Worm (Caenorhabditis elegans): Measurements from ENCODE around the gene dnj-25.

The dnj-25 gene

ce11 chrV:20746805-20747204 is 2.7 kb upstream of the dnj-25 start:
- no peak for TF ChIP-seq pqm-1 (tag; optimal IDR thresholded peaks at IDR 0.05)
- TF ChIP-seq R02D3.7 (tag; optimal IDR thresholded peaks at IDR 0.05): no peak
- TF ChIP-seq elt-3 (tag; optimal IDR thresholded peaks at IDR 0.05): no peak
- no peak for TF ChIP-seq sea-2 (GFP tag; optimal IDR thresholded peaks at IDR 0.05)
- TF ChIP-seq ceh-16 (tag; optimal IDR thresholded peaks at IDR 0.05): no peak
- TF ChIP-seq elt-2 (tag; optimal IDR thresholded peaks at IDR 0.05): no peak
- TF ChIP-seq fkh-10 (GFP tag; optimal IDR thresholded peaks at IDR 0.05): no peak
- no peak for TF ChIP-seq nhr-76 (tag; optimal IDR thresholded peaks at IDR 0.05)
- no peak for TF ChIP-seq nhr-67 (tag; optimal IDR thresholded peaks at IDR 0.05)
- TF ChIP-seq unc-62 (GFP tag; optimal IDR thresholded peaks at IDR 0.05): no peak
- no peak for TF ChIP-seq mdl-1 (tag; optimal IDR thresholded peaks at IDR 0.05)
- no peak for TF ChIP-seq nhr-77 (tag; optimal IDR thresholded peaks at IDR 0.05)
- no peak for TF ChIP-seq eor-1 (tag; optimal IDR thresholded peaks at IDR 0.05)
- no peak for TF ChIP-seq fos-1 (tag; optimal IDR thresholded peaks at IDR 0.05)
- no peak for TF ChIP-seq nfya-1 (tag; optimal IDR thresholded peaks at IDR 0.05; ENCODE audit: insufficient read depth)
- TF ChIP-seq nhr-28 (tag; optimal IDR thresholded peaks at IDR 0.05): no peak

ce11 chrV:20745278-20745677 is 1.1 kb upstream of the dnj-25 start:
- TF ChIP-seq nhr-12 (tag; optimal IDR thresholded peaks at IDR 0.05): no peak
- no peak for TF ChIP-seq ama-1 (optimal IDR thresholded peaks at IDR 0.05)
- TF ChIP-seq sea-2 (GFP tag; optimal IDR thresholded peaks at IDR 0.05): no peak
- no peak for TF ChIP-seq ceh-9 (tag; optimal IDR thresholded peaks at IDR 0.05)
- TF ChIP-seq nhr-23 (tag; optimal IDR thresholded peaks at IDR 0.05): no peak
- TF ChIP-seq ceh-28 (tag; optimal IDR thresholded peaks at IDR 0.05): no peak
- TF ChIP-seq elt-3 (tag; optimal IDR thresholded peaks at IDR 0.05): no peak
- no peak for TF ChIP-seq nfya-1 (tag; optimal IDR thresholded peaks at IDR 0.05; ENCODE audit: insufficient read depth)
- no peak for TF ChIP-seq aly-2 (tag; optimal IDR thresholded peaks at IDR 0.05)
- no peak for TF ChIP-seq tbx-2 (tag; optimal IDR thresholded peaks at IDR 0.05)
- no peak for TF ChIP-seq nhr-28 (tag; optimal IDR thresholded peaks at IDR 0.05)
- no peak for TF ChIP-seq nhr-237 (tag; optimal IDR thresholded peaks at IDR 0.05)
- TF ChIP-seq hmg-11 (tag; optimal IDR thresholded peaks at IDR 0.05): no peak
- no peak for TF ChIP-seq nhr-43 (tag; optimal IDR thresholded peaks at IDR 0.05; ENCODE audit: poor library complexity, severe bottlenecking)
- no peak for TF ChIP-seq nhr-77 (tag; optimal IDR thresholded peaks at IDR 0.05)
- TF ChIP-seq nhr-76 (tag; optimal IDR thresholded peaks at IDR 0.05): no peak
- TF ChIP-seq nhr-25 (tag; optimal IDR thresholded peaks at IDR 0.05): no peak
- TF ChIP-seq ZK546.5 (tag; optimal IDR thresholded peaks at IDR 0.05): no peak
- no peak for TF ChIP-seq egl-5 (tag; optimal IDR thresholded peaks at IDR 0.05)
- TF ChIP-seq skn-1 (tag; optimal IDR thresholded peaks at IDR 0.05): no peak

- TF ChIP-seq ztf-4 (tag; optimal IDR thresholded peaks at IDR 0.05): no peak
- TF ChIP-seq tbx-2 (tag; optimal IDR thresholded peaks at IDR 0.05): no peak
- peak; percentile 4 for TF ChIP-seq nfya-1 (tag; optimal IDR thresholded peaks at IDR 0.05; ENCODE audit: insufficient read depth)
- no peak for TF ChIP-seq nhr-76 (tag; optimal IDR thresholded peaks at IDR 0.05)
- TF ChIP-seq lin-39 (tag; optimal IDR thresholded peaks at IDR 0.05): no peak
- no peak for TF ChIP-seq ceh-16 (tag; optimal IDR thresholded peaks at IDR 0.05)
Observed at ce11 chrV:20739387-20739786, 4.8 kb downstream of the dnj-25 start.

- TF ChIP-seq egl-27 (tag; optimal IDR thresholded peaks at IDR 0.05) (no peak), snpc-4 (tag; optimal IDR thresholded peaks at IDR 0.05) (no peak), fos-1 (tag; optimal IDR thresholded peaks at IDR 0.05) (no peak), ztf-4 (tag; optimal IDR thresholded peaks at IDR 0.05) (no peak), ceh-9 (tag; optimal IDR thresholded peaks at IDR 0.05) (no peak), pha-4 (tag; optimal IDR thresholded peaks at IDR 0.05) (no peak), hmg-11 (tag; optimal IDR thresholded peaks at IDR 0.05) (no peak), elt-3 (tag; optimal IDR thresholded peaks at IDR 0.05) (no peak), lin-15B (tag; optimal IDR thresholded peaks at IDR 0.05) (no peak)
Observed at ce11 chrV:20734658-20735057, 9.5 kb downstream of the dnj-25 start, which contains the start of gene srxa-6. Gene srxa-6, plus strand, starts transcription at chrV:20734958.

- TF ChIP-seq ceh-9 (tag; optimal IDR thresholded peaks at IDR 0.05): no peak
- no peak for TF ChIP-seq ceh-82 (tag; optimal IDR thresholded peaks at IDR 0.05)
- TF ChIP-seq nhr-77 (tag; optimal IDR thresholded peaks at IDR 0.05): no peak
- no peak for TF ChIP-seq egl-5 (tag; optimal IDR thresholded peaks at IDR 0.05)
- TF ChIP-seq nhr-43 (tag; optimal IDR thresholded peaks at IDR 0.05; ENCODE audit: poor library complexity, severe bottlenecking): no peak
- no peak for TF ChIP-seq pha-4 (tag; optimal IDR thresholded peaks at IDR 0.05)
- no peak for TF ChIP-seq nhr-76 (tag; optimal IDR thresholded peaks at IDR 0.05)
- no peak for TF ChIP-seq nhr-237 (tag; optimal IDR thresholded peaks at IDR 0.05)
- no peak for TF ChIP-seq ztf-4 (tag; optimal IDR thresholded peaks at IDR 0.05)
- TF ChIP-seq ama-1 (optimal IDR thresholded peaks at IDR 0.05): no peak
- TF ChIP-seq ceh-16 (tag; optimal IDR thresholded peaks at IDR 0.05): no peak
- no peak for TF ChIP-seq elt-1 (tag; optimal IDR thresholded peaks at IDR 0.05)
- no peak for TF ChIP-seq ztf-11 (tag; optimal IDR thresholded peaks at IDR 0.05)
- no peak for TF ChIP-seq skn-1 (tag; optimal IDR thresholded peaks at IDR 0.05)
Observed at ce11 chrV:20731787-20732186, 12.4 kb downstream of the dnj-25 start, which contains the start of gene srxa-1. Gene srxa-1, plus strand, starts transcription at chrV:20732087.

All from whole organism, L3 larva.